Worm (Caenorhabditis elegans): Measurements from ENCODE around the gene srx-42.
A peak's percentile ranks its signal among the peaks of the same experiment; 100 is the strongest.

The srx-42 gene

DNA sequence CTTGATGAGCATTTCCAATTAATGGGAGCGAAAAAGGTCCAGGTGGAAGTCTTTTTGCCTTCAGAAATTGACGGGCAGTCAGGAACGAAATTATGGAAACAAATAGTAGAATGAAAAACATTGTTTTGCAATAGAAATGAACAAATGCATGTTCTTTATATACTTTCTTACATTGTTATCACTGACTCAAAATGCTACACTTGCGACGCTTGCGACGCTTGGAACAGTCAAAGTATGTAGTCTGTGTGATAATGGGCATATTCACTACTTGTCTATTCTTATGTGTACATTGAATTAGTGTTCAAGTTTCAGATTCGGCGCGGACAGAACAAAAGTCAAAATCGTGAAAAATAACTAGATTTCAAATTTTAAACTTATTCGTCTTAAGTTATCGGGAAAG is 22.5 kb upstream of the srx-42 start, which contains the start of gene cyp-35C1:
TSS of gene cyp-35C1 (minus strand) at position 132 of the 400 bp plus-strand sequence.
- TF ChIP-seq unc-86 (tag; optimal IDR thresholded peaks at IDR 0.05) (no peak), elt-2 (tag; optimal IDR thresholded peaks at IDR 0.05) (peak; percentile 2)

DNA sequence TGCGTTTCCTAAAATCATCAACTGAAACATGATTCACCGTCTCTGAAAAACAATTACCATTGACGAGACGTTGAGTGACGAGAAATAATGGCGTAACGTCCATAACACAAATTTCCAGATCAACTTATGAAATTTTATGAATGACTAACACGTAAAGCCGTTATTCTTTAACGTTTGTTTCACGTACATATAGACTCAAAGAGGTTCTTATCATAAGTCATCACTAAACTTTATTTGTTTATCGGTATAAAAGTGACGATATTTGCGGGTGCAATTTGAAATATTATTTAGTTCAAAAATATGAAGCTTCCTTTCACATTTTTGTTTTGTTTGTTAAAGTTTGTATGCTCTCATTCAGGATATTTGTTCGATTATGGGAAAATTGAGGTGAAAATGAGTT is 21.6 kb upstream of the srx-42 start, which contains the start of gene oac-3:
TSS of gene oac-3 (plus strand) at position 301 of the 400 bp plus-strand sequence.
- TF ChIP-seq rnt-1 (tag; optimal IDR thresholded peaks at IDR 0.05) (no peak), unc-62 (GFP tag; optimal IDR thresholded peaks at IDR 0.05) (no peak), elt-3 (tag; optimal IDR thresholded peaks at IDR 0.05) (no peak), unc-98 (GFP tag; IDR thresholded peaks at IDR 0.05) (no peak), irx-1 (tag; optimal IDR thresholded peaks at IDR 0.05) (no peak), mdl-1 (tag; optimal IDR thresholded peaks at IDR 0.05) (no peak), ceh-88 (GFP tag; IDR thresholded peaks at IDR 0.05) (no peak), nhr-19 (GFP tag; conservative IDR thresholded peaks at IDR 0.05) (no peak), lin-14 (GFP tag; optimal IDR thresholded peaks at IDR 0.05) (no peak), lin-35 (GFP tag; optimal IDR thresholded peaks at IDR 0.05) (no peak), blmp-1 (tag; optimal IDR thresholded peaks at IDR 0.05) (no peak), hlh-17 (GFP tag; optimal IDR thresholded peaks at IDR 0.05; ENCODE audit: borderline replicate concordance) (no peak), lin-39 (tag; optimal IDR thresholded peaks at IDR 0.05) (no peak), egl-27 (tag; optimal IDR thresholded peaks at IDR 0.05) (no peak)

DNA sequence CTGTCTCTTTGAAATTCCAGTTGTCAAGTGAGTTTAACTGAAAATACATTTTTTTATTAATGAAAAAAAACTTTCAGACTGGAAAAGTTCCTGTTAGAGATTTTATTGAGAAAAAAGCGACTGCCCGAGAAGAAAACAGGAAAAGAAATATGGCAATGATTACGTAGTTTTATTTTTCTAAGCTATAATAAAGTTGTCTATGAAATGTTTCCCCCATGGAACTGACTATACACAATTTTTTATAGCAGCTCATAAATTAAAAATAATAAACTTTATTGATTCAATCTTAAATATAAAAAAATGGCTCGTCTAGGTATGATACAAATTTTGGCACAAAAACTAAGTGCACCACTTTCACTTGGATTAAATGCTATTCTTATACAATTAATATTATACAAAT is 18.3 kb upstream of the srx-42 start, which contains the start of gene C06B3.1:
TSS of gene C06B3.1 (plus strand) at position 301 of the 400 bp plus-strand sequence.
- TF ChIP-seq fkh-4 (tag; optimal IDR thresholded peaks at IDR 0.05; ENCODE audit: borderline replicate concordance) = no peak
- TF ChIP-seq lin-15B (tag; optimal IDR thresholded peaks at IDR 0.05) = no peak

DNA sequence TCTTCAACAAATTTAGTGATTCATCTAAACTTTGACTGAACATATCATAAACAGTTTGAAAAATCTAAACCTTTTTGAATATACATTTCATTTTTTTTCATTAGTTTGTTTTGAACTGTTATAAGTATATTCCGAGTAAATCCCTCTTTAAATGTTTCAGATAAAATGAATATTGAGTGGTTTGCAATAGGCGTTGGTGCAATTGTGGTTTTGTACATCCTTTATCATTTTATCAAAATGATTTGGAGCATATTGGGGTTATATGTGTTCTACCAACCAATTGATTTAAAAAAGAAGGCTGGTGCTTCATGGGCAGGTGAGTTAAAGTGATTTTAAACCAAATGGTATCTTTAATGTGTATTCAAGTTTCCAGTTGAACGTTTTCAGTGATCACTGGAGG is 16.4 kb upstream of the srx-42 start, which contains the start of gene stdh-3:
TSS of gene stdh-3 (plus strand) at position 166 of the 400 bp plus-strand sequence.
- TF ChIP-seq ceh-90 (tag; optimal IDR thresholded peaks at IDR 0.05) (no peak), egl-27 (tag; optimal IDR thresholded peaks at IDR 0.05) (no peak), nhr-12 (tag; optimal IDR thresholded peaks at IDR 0.05) (no peak), fos-1 (tag; optimal IDR thresholded peaks at IDR 0.05) (no peak), mef-2 (tag; optimal IDR thresholded peaks at IDR 0.05) (no peak), unc-98 (GFP tag; IDR thresholded peaks at IDR 0.05) (no peak), pqm-1 (tag; optimal IDR thresholded peaks at IDR 0.05) (no peak), dpl-1 (GFP tag; optimal IDR thresholded peaks at IDR 0.05) (no peak), vab-15 (tag; optimal IDR thresholded peaks at IDR 0.05) (no peak), grh-1 (GFP tag; IDR thresholded peaks at IDR 0.05) (no peak), zip-4 (GFP tag; optimal IDR thresholded peaks at IDR 0.05) (no peak), mep-1 (tag; optimal IDR thresholded peaks at IDR 0.05) (no peak), snpc-4 (tag; optimal IDR thresholded peaks at IDR 0.05) (no peak), hpl-2 (GFP tag; optimal IDR thresholded peaks at IDR 0.05) (no peak), ama-1 (optimal IDR thresholded peaks at IDR 0.05) (no peak), isw-1 (GFP tag; IDR thresholded peaks at IDR 0.05) (no peak), C34B4.2 (tag; optimal IDR thresholded peaks at IDR 0.05) (no peak)

DNA sequence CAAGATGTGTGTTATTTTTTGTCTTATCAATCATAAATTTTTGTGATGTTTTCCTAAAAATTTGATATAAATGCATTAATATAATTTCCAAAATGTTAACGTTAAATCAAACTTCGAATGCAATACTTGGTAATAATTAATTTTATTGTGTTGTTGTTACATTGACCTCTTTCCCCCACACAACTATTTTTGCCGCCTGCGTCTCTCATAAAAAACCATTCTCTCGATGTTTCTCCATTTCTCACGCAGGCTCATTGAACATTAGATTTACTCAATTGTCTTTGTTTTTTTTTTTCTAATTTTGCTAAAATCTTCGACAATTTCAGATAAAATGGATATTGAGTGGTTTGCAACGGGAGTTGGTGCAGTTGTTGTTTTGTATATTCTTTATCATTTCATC is 14.7 kb upstream of the srx-42 start, which contains the start of gene stdh-1:
TSS of gene stdh-1 (plus strand) at position 327 of the 400 bp plus-strand sequence.
- TF ChIP-seq efl-1 (optimal IDR thresholded peaks at IDR 0.05) (peak in 1 of 2 experiments; percentile 0), efl-1 (GFP tag; optimal IDR thresholded peaks at IDR 0.05 in 1 of 2) (peak in 1 of 2 experiments; percentile 61), fos-1 (tag; optimal IDR thresholded peaks at IDR 0.05) (no peak), lin-14 (GFP tag; optimal IDR thresholded peaks at IDR 0.05) (peak; percentile 69), egl-27 (tag; optimal IDR thresholded peaks at IDR 0.05) (no peak), C16A3.4 (tag; optimal IDR thresholded peaks at IDR 0.05) (peak; percentile 5), ceh-63 (GFP tag; optimal IDR thresholded peaks at IDR 0.05) (no peak), C34B4.2 (tag; optimal IDR thresholded peaks at IDR 0.05) (no peak), snu-23 (GFP tag; optimal IDR thresholded peaks at IDR 0.05) (peak; percentile 25), ceh-82 (tag; optimal IDR thresholded peaks at IDR 0.05) (no peak), vab-15 (tag; optimal IDR thresholded peaks at IDR 0.05) (no peak), blmp-1 (tag; optimal IDR thresholded peaks at IDR 0.05) (peak; percentile 15), nhr-71 (tag; optimal IDR thresholded peaks at IDR 0.05) (peak; percentile 32), egl-13 (tag; optimal IDR thresholded peaks at IDR 0.05) (no peak), lin-35 (GFP tag; optimal IDR thresholded peaks at IDR 0.05) (no peak), ets-5 (GFP tag; IDR thresholded peaks at IDR 0.05) (no peak), lir-3 (tag; optimal IDR thresholded peaks at IDR 0.05; ENCODE audit: poor library complexity) (no peak), mep-1 (tag; optimal IDR thresholded peaks at IDR 0.05) (peak; percentile 35), hlh-4 (tag; optimal IDR thresholded peaks at IDR 0.05) (no peak)

All from whole organism, L1 larva.